Fruit fly (Drosophila melanogaster): Measurements from ENCODE around the gene beg.

Gene beg

dm6 chr3L:17009715-17010491, 25.6 kb upstream of the beg start (continued):
- TF ChIP-seq CG8281 (tag; optimal IDR thresholded peaks at IDR 0.05) (no peak), Ravus (GFP tag; IDR thresholded peaks at IDR 0.05) (no peak; the same call in 1 of the 2 replicates), lola (GFP tag; optimal IDR thresholded peaks at IDR 0.05) (no peak), Vsx1 (GFP tag; optimal IDR thresholded peaks at IDR 0.05) (peak; percentile 73), GATAe (GFP tag; conservative IDR thresholded peaks at IDR 0.05) (peak; percentile 89), ac (GFP tag; optimal IDR thresholded peaks at IDR 0.05) (no peak), B-H2 (GFP tag; optimal IDR thresholded peaks at IDR 0.05) (peak; percentile 77), D (optimal IDR thresholded peaks at IDR 0.05) (no peak), D (GFP tag; optimal IDR thresholded peaks at IDR 0.05) (no peak), salm (tag; optimal IDR thresholded peaks at IDR 0.05) (peak; percentile 19), Hey (tag; optimal IDR thresholded peaks at IDR 0.05) (peak; percentile 32), CG12236 (GFP tag; optimal IDR thresholded peaks at IDR 0.05) (no peak), da (GFP tag; optimal IDR thresholded peaks at IDR 0.05) (no peak), CG9797 (GFP tag; optimal IDR thresholded peaks at IDR 0.05) (peak; percentile 14), CG11456 (GFP tag; IDR thresholded peaks at IDR 0.05) (no peak), lilli (GFP tag; optimal IDR thresholded peaks at IDR 0.05) (peak; percentile 57), nmo (GFP tag; optimal IDR thresholded peaks at IDR 0.05) (peak; percentile 26), hb (GFP tag; IDR thresholded peaks at IDR 0.05; ENCODE audit: partially characterized antibody) (no peak), Pdp1 (GFP tag; optimal IDR thresholded peaks at IDR 0.05) (peak; percentile 36 to 98), unpg (GFP tag; optimal IDR thresholded peaks at IDR 0.05) (peak; percentile 25), Hr3 (GFP tag; optimal IDR thresholded peaks at IDR 0.05) (no peak), CG13624 (GFP tag; optimal IDR thresholded peaks at IDR 0.05) (no peak), CG6272 (GFP tag; IDR thresholded peaks at IDR 0.05) (no peak), crol (GFP tag; IDR thresholded peaks at IDR 0.05) (peak; percentile 100), ftz-f1 (GFP tag; optimal IDR thresholded peaks at IDR 0.05) (peak; percentile 80), abd-A (tag; optimal IDR thresholded peaks at IDR 0.05) (peak; percentile 95), ind (GFP tag; optimal IDR thresholded peaks at IDR 0.05) (no peak), E2f2 (GFP tag; IDR thresholded peaks at IDR 0.05) (no peak; the same call in 1 of the 2 replicates), Drgx (GFP tag; IDR thresholded peaks at IDR 0.05) (peak; percentile 46; the same call in 1 of the 2 replicates), mam (GFP tag; optimal IDR thresholded peaks at IDR 0.05) (peak; percentile 52), CG3163 (GFP tag; optimal IDR thresholded peaks at IDR 0.05) (no peak), CG12744 (GFP tag; optimal IDR thresholded peaks at IDR 0.05) (no peak), danr (GFP tag; IDR thresholded peaks at IDR 0.05) (no peak), al (GFP tag; IDR thresholded peaks at IDR 0.05) (peak; percentile 24; the same call in 1 of the 2 replicates), prd (optimal IDR thresholded peaks at IDR 0.05) (no peak), prd (GFP tag; IDR thresholded peaks at IDR 0.05) (peak; percentile 39; the same call in 1 of the 3 replicates), unc-4 (GFP tag; IDR thresholded peaks at IDR 0.05; ENCODE audit: partially characterized antibody) (peak; percentile 40; the same call in 1 of the 2 replicates), stwl (tag; optimal IDR thresholded peaks at IDR 0.05) (no peak), gem (tag; optimal IDR thresholded peaks at IDR 0.05) (peak; percentile 61), CG14050 (GFP tag; IDR thresholded peaks at IDR 0.05) (peak; percentile 34; the same call in 1 of the 3 replicates), fu2 (GFP tag; optimal IDR thresholded peaks at IDR 0.05) (peak; percentile 13), fd102C (GFP tag; optimal IDR thresholded peaks at IDR 0.05) (no peak), Max (GFP tag; optimal IDR thresholded peaks at IDR 0.05) (peak; percentile 41), CG8924 (tag; optimal IDR thresholded peaks at IDR 0.05) (peak; percentile 4), CG10462 (GFP tag; optimal IDR thresholded peaks at IDR 0.05) (peak; percentile 22), pfk (GFP tag; optimal IDR thresholded peaks at IDR 0.05) (peak; percentile 39), CG8478 (optimal IDR thresholded peaks at IDR 0.05) (peak; percentile 84), CG10147 (GFP tag; optimal IDR thresholded peaks at IDR 0.05) (no peak), Sry-δ (GFP tag; optimal IDR thresholded peaks at IDR 0.05) (no peak)

Data from whole organism, embryonic.